Fruit fly (Drosophila melanogaster): Measurements from ENCODE around the gene Ref2.
A peak's percentile ranks its signal among the peaks of the same experiment; 100 is the strongest.

The Ref2 gene

DNA sequence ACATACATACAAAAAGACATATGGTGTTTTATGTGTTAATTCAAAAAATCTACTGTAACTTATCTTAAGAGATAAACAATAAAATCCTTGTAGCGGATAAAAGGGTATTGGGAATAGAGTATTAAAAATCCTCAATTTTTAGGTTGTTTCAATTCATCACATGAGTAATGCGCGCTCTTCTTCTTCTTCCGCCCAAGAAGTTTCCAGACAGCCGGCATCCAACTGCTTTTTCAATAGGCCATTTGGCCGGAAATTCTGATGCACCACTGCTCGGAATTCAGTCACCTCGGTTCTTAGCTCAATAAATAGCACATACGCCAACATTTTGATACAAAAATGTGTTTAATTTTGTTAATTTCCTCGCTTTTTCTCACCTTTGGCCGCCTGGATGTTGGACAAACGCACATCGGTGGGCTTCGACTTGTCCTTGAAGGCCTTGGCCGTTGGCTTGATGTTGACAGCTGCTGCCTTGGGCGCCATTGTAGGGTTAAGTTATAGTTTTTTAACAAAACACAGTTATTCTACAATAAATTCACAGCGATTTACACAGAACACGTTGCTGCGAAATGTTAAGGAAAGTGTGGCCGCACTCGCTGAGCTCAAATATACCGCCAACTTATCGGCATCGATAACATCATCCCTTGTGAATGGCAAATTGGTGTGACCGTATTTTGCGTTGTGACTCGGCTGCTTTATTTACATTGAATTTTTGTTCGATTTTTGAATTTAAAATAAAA lies 46.4 kb upstream of the Ref2 start, which contains the start of the genes CCT4 and CG6153 (continued):
- TF ChIP-seq MESR4 (GFP tag; optimal IDR thresholded peaks at IDR 0.05), result peak; percentile 62
- TF ChIP-seq trem (tag; optimal IDR thresholded peaks at IDR 0.05), result peak; percentile 30
- peak; percentile 92 for TF ChIP-seq MBD-R2 (GFP tag; IDR thresholded peaks at IDR 0.05)
- TF ChIP-seq Drgx (GFP tag; IDR thresholded peaks at IDR 0.05), result no peak
- TF ChIP-seq CG9876 (GFP tag; optimal IDR thresholded peaks at IDR 0.05), result no peak
- no peak for TF ChIP-seq hth (optimal IDR thresholded peaks at IDR 0.05)
- peak; percentile 46; the same call in 1 of the 3 replicates for TF ChIP-seq hb (GFP tag; IDR thresholded peaks at IDR 0.05; ENCODE audit: partially characterized antibody)
- TF ChIP-seq ap (GFP tag; IDR thresholded peaks at IDR 0.05), result no peak
- peak; percentile 68 for TF ChIP-seq E2f2 (GFP tag; IDR thresholded peaks at IDR 0.05)
- peak; percentile 93 for TF ChIP-seq CG17385 (GFP tag; optimal IDR thresholded peaks at IDR 0.05)
- TF ChIP-seq BEAF-32 (GFP tag; optimal IDR thresholded peaks at IDR 0.05), result peak; percentile 64
- TF ChIP-seq Sry-δ (GFP tag; optimal IDR thresholded peaks at IDR 0.05), result peak; percentile 44
- no peak for TF ChIP-seq Aef1 (GFP tag; IDR thresholded peaks at IDR 0.05)
- TF ChIP-seq CG12744 (GFP tag; optimal IDR thresholded peaks at IDR 0.05), result no peak
- no peak for TF ChIP-seq dysf (GFP tag; IDR thresholded peaks at IDR 0.05)
- TF ChIP-seq sens (GFP tag), result no peak
- peak; percentile 85 for TF ChIP-seq pzg (GFP tag; optimal IDR thresholded peaks at IDR 0.05)
- TF ChIP-seq gsb (GFP tag; IDR thresholded peaks at IDR 0.05), result no peak
- TF ChIP-seq phol (tag; optimal IDR thresholded peaks at IDR 0.05), result peak; percentile 27
- no peak for TF ChIP-seq CG11398 (GFP tag; optimal IDR thresholded peaks at IDR 0.05)
- peak; percentile 37 for TF ChIP-seq Bgb (GFP tag; IDR thresholded peaks at IDR 0.05; ENCODE audit: partially characterized antibody)
- no peak for TF ChIP-seq B-H1 (GFP tag; IDR thresholded peaks at IDR 0.05)
- no peak for TF ChIP-seq ci (GFP tag; IDR thresholded peaks at IDR 0.05)
- TF ChIP-seq CG4617 (GFP tag; optimal IDR thresholded peaks at IDR 0.05; ENCODE audit: borderline replicate concordance), result peak; percentile 80
- TF ChIP-seq Sry-β (GFP tag; optimal IDR thresholded peaks at IDR 0.05), result peak; percentile 6
- peak; percentile 38; the same call in 1 of the 2 replicates for TF ChIP-seq Scr (GFP tag; IDR thresholded peaks at IDR 0.05; ENCODE audit: partially characterized antibody)
- TF ChIP-seq Dp (GFP tag; optimal IDR thresholded peaks at IDR 0.05), result peak; percentile 58
- TF ChIP-seq D19A (tag; optimal IDR thresholded peaks at IDR 0.05), result peak; percentile 57
- peak; percentile 84 for TF ChIP-seq CG9797 (GFP tag; optimal IDR thresholded peaks at IDR 0.05)
- 0 out of 3 replicates have a peak, but pooled peaks have one; percentile 47 for TF ChIP-seq CG6791 (GFP tag; IDR thresholded peaks at IDR 0.05; ENCODE audit: partially characterized antibody)
- no peak for TF ChIP-seq TFAM (GFP tag; optimal IDR thresholded peaks at IDR 0.05)
- peak; percentile 3 for TF ChIP-seq HmgZ (tag; optimal IDR thresholded peaks at IDR 0.05)
- peak; percentile 1 for TF ChIP-seq Nf-YC (tag; optimal IDR thresholded peaks at IDR 0.05)
- no peak for TF ChIP-seq CG3281 (GFP tag; optimal IDR thresholded peaks at IDR 0.05)
- no peak for TF ChIP-seq Nf-YB (GFP tag; optimal IDR thresholded peaks at IDR 0.05)
- no peak for TF ChIP-seq CG32532 (GFP tag; IDR thresholded peaks at IDR 0.05)
- TF ChIP-seq unc-4 (GFP tag; IDR thresholded peaks at IDR 0.05; ENCODE audit: partially characterized antibody), result peak; percentile 38
- peak; percentile 65; the same call in 1 of the 3 replicates for TF ChIP-seq Opbp (GFP tag; IDR thresholded peaks at IDR 0.05; ENCODE audit: partially characterized antibody)
- no peak for TF ChIP-seq gem (tag; optimal IDR thresholded peaks at IDR 0.05)
- TF ChIP-seq amos (GFP tag; IDR thresholded peaks at IDR 0.05; ENCODE audit: partially characterized antibody), result peak; percentile 54

Data from whole organism, embryonic.